Worm (Caenorhabditis elegans): Measurements from ENCODE around the gene cyp-33C11.

cyp-33C11 gene

DNA sequence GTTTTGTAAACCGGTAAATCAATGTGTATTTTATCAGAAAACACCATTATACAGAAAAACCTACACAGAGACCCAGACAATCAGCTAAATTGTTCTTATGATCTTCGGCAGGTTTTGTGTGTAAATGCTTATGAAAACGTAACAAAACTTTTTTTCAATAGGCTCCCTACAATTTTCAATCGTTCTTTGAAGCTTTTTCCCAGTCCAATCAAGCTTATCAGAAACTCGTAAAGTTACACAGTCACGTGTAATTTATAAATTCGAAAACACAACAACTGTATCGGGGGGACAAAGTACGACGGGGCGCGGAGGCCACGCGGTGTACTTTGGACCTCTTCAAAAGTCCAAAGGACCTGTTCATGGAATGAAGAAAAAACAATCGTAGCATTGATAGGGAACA is 17.4 kb upstream of the cyp-33C11 start (continued):
- TF ChIP-seq daf-16 (GFP tag; optimal IDR thresholded peaks at IDR 0.05) = peak in 1 of 2 experiments; percentile 52
- peak; percentile 94 for TF ChIP-seq daf-16 (tag; optimal IDR thresholded peaks at IDR 0.05)
- no peak for TF ChIP-seq Y5F2A.4 (GFP tag; optimal IDR thresholded peaks at IDR 0.05)
- TF ChIP-seq mes-2 (tag; optimal IDR thresholded peaks at IDR 0.05; ENCODE audit: poor library complexity, severe bottlenecking) = peak; percentile 39
- no peak for TF ChIP-seq dpl-1 (GFP tag; optimal IDR thresholded peaks at IDR 0.05)
- TF ChIP-seq F44E2.7 (GFP tag; IDR thresholded peaks at IDR 0.05) = no peak
- no peak for TF ChIP-seq fkh-10 (GFP tag; optimal IDR thresholded peaks at IDR 0.05)
- TF ChIP-seq unc-39 (tag; optimal IDR thresholded peaks at IDR 0.05) = no peak
- peak; percentile 92 for TF ChIP-seq hlh-11 (tag; optimal IDR thresholded peaks at IDR 0.05)
- no peak for TF ChIP-seq ZK546.5 (tag; optimal IDR thresholded peaks at IDR 0.05)
- TF ChIP-seq egl-43 (GFP tag; IDR thresholded peaks at IDR 0.05) = no peak
- TF ChIP-seq lsy-2 (tag; optimal IDR thresholded peaks at IDR 0.05) = peak in 1 of 2 experiments; percentile 26
- TF ChIP-seq T20F7.1 (GFP tag; optimal IDR thresholded peaks at IDR 0.05) = no peak
- peak; percentile 64 for TF ChIP-seq ama-1 (optimal IDR thresholded peaks at IDR 0.05)
- TF ChIP-seq zfp-3 (GFP tag; conservative IDR thresholded peaks at IDR 0.05) = 0 out of 2 replicates have a peak, but pooled peaks have one; percentile 23
- TF ChIP-seq mdl-1 (tag; optimal IDR thresholded peaks at IDR 0.05) = peak in 1 of 2 experiments; percentile 74
- TF ChIP-seq arid-1 (GFP tag; conservative IDR thresholded peaks at IDR 0.05) = no peak
- TF ChIP-seq snpc-4 (tag; optimal IDR thresholded peaks at IDR 0.05) = no peak
- TF ChIP-seq dve-1 (tag; optimal IDR thresholded peaks at IDR 0.05; ENCODE audit: insufficient read depth) = peak; percentile 89
- TF ChIP-seq nhr-102 (tag; optimal IDR thresholded peaks at IDR 0.05) = peak; percentile 73
- peak in 1 of 2 experiments; percentile 60 for TF ChIP-seq unc-62 (GFP tag; optimal IDR thresholded peaks at IDR 0.05 in 1 of 2)
- no peak for TF ChIP-seq unc-62 (tag; optimal IDR thresholded peaks at IDR 0.05)
- TF ChIP-seq nhr-77 (tag; optimal IDR thresholded peaks at IDR 0.05) = peak; percentile 60
- peak; percentile 25 for TF ChIP-seq spr-1 (tag; optimal IDR thresholded peaks at IDR 0.05)
- 0 out of 2 replicates have a peak, but pooled peaks have one; percentile 11 for TF ChIP-seq pha-4 (GFP tag; IDR thresholded peaks at IDR 0.05)
- TF ChIP-seq pha-4 (tag; optimal IDR thresholded peaks at IDR 0.05) = no peak
- no peak for TF ChIP-seq F26F4.8 (GFP tag; conservative IDR thresholded peaks at IDR 0.05)
- TF ChIP-seq nhr-48 (tag; optimal IDR thresholded peaks at IDR 0.05) = peak; percentile 79
- TF ChIP-seq Y48G9A.11 (GFP tag; IDR thresholded peaks at IDR 0.05) = no peak
- TF ChIP-seq fos-1 (tag; optimal IDR thresholded peaks at IDR 0.05) = no peak
- peak; percentile 86 for TF ChIP-seq mdt-29 (GFP tag; IDR thresholded peaks at IDR 0.05)
- TF ChIP-seq ceh-28 (tag; optimal IDR thresholded peaks at IDR 0.05) = no peak
- 0 out of 2 replicates have a peak, but pooled peaks have one; percentile 25 for TF ChIP-seq ctbp-1 (GFP tag; IDR thresholded peaks at IDR 0.05)
- peak; percentile 19 for TF ChIP-seq nhr-28 (tag; optimal IDR thresholded peaks at IDR 0.05)
- TF ChIP-seq lin-15B (tag; optimal IDR thresholded peaks at IDR 0.05) = no peak
- TF ChIP-seq Y105C5A.15 (GFP tag; IDR thresholded peaks at IDR 0.05) = 0 out of 2 replicates have a peak, but pooled peaks have one; percentile 49
- no peak for TF ChIP-seq nhr-111 (GFP tag; optimal IDR thresholded peaks at IDR 0.05)
- no peak for TF ChIP-seq lin-39 (tag; optimal IDR thresholded peaks at IDR 0.05)
- TF ChIP-seq mxl-3 (GFP tag; optimal IDR thresholded peaks at IDR 0.05) = peak; percentile 72
- no peak for TF ChIP-seq ceh-62 (tag; optimal IDR thresholded peaks at IDR 0.05)

- no peak for TF ChIP-seq tra-1 (GFP tag; IDR thresholded peaks at IDR 0.05)
- TF ChIP-seq Y48G9A.11 (GFP tag; IDR thresholded peaks at IDR 0.05) = 0 out of 2 replicates have a peak, but pooled peaks have one; percentile 10
- no peak for TF ChIP-seq saeg-2 (GFP tag; IDR thresholded peaks at IDR 0.05)
- no peak for TF ChIP-seq aly-2 (tag; optimal IDR thresholded peaks at IDR 0.05)
- no peak; the same call in 1 of the 2 replicates for TF ChIP-seq ceh-20 (GFP tag; IDR thresholded peaks at IDR 0.05)
- no peak for TF ChIP-seq nhr-6 (tag; optimal IDR thresholded peaks at IDR 0.05)
- 0 out of 2 replicates have a peak, but pooled peaks have one; percentile 23 for TF ChIP-seq zfp-3 (GFP tag; conservative IDR thresholded peaks at IDR 0.05)
- no peak for TF ChIP-seq unc-39 (tag; optimal IDR thresholded peaks at IDR 0.05)
- no peak for TF ChIP-seq ces-1 (GFP tag; optimal IDR thresholded peaks at IDR 0.05)
- TF ChIP-seq lin-38 (GFP tag; IDR thresholded peaks at IDR 0.05) = peak; percentile 13; the same call in 1 of the 2 replicates
- TF ChIP-seq nhr-28 (tag; optimal IDR thresholded peaks at IDR 0.05) = peak; percentile 68
- TF ChIP-seq madf-5 (GFP tag; IDR thresholded peaks at IDR 0.05) = no peak
- no peak for TF ChIP-seq ZK337.2 (GFP tag; IDR thresholded peaks at IDR 0.05)
- TF ChIP-seq ama-1 (optimal IDR thresholded peaks at IDR 0.05) = no peak
- TF ChIP-seq ceh-28 (tag; optimal IDR thresholded peaks at IDR 0.05) = no peak
- TF ChIP-seq nhr-42 (GFP tag; IDR thresholded peaks at IDR 0.05) = no peak
- peak; percentile 91 for TF ChIP-seq hlh-30 (tag; optimal IDR thresholded peaks at IDR 0.05; ENCODE audit: insufficient read depth)
- peak; percentile 59 for TF ChIP-seq mxl-3 (GFP tag; optimal IDR thresholded peaks at IDR 0.05)
These were observed 16.2 kb upstream of the cyp-33C11 start for ce11 chrV:728822-729493.
